Worm (Caenorhabditis elegans) whole organism, early embryonic: ENCODE measurements around the gene T28C6.5.
A peak's percentile ranks its signal among the peaks of the same experiment; 100 is the strongest.

Experiments
- B0310.2 ChIP-seq: sonication (generic microtip); optimal IDR thresholded peaks from 2 replicates; lab custom pipeline; 2016; ENCODE audit warnings: mild to moderate bottlenecking, missing genetic modification characterization, missing compliant biosample characterization
- F13C5.2 ChIP-seq: sonication (generic microtip); optimal IDR thresholded peaks from 2 replicates; lab custom pipeline; 2017; ENCODE audit warnings: mild to moderate bottlenecking, missing genetic modification characterization, inconsistent platforms, missing compliant biosample characterization
- aly-1 ChIP-seq: sonication (generic microtip); optimal IDR thresholded peaks from 2 replicates; lab custom pipeline; 2016; ENCODE audit warnings: missing genetic modification characterization, missing compliant biosample characterization
- ama-1 ChIP-seq: fragments of 150-350 bp; optimal IDR thresholded peaks from 2 replicates; lab custom pipeline; 2014
- ceh-13 ChIP-seq: fragments of 200-800 bp; sonication (Bioruptor generic); optimal IDR thresholded peaks from 2 replicates; lab custom pipeline; 2018; ENCODE audit warnings: mild to moderate bottlenecking, missing genetic modification characterization, missing compliant biosample characterization
- ceh-36 ChIP-seq: sonication (generic microtip); optimal IDR thresholded peaks from 2 replicates; lab custom pipeline; 2016; ENCODE audit warnings: missing genetic modification characterization, inconsistent platforms, missing compliant biosample characterization
- ets-7 ChIP-seq: sonication (generic microtip); optimal IDR thresholded peaks from 2 replicates; lab custom pipeline; 2016; ENCODE audit warnings: missing genotype, missing genetic modification characterization, missing compliant biosample characterization
- flt-1 ChIP-seq: fragments of 200-800 bp; sonication (Bioruptor generic); IDR thresholded peaks from 2 replicates; pipeline ENCODE4 v1.3.6; 2022; ENCODE audit warnings: missing genetic modification characterization, missing compliant biosample characterization
- hmbx-1 ChIP-seq: sonication (generic microtip); optimal IDR thresholded peaks from 2 replicates; lab custom pipeline; 2016; ENCODE audit warnings: mild to moderate bottlenecking, missing genetic modification characterization, missing compliant biosample characterization
- hmg-4 ChIP-seq: fragments of 200-800 bp; sonication (Bioruptor generic); optimal IDR thresholded peaks from 2 replicates; lab custom pipeline; 2018; ENCODE audit warnings: mild to moderate bottlenecking, missing genetic modification characterization, missing compliant biosample characterization
- hnd-1 ChIP-seq: sonication (generic microtip); optimal IDR thresholded peaks from 2 replicates; lab custom pipeline; 2016; ENCODE audit warnings: missing genetic modification characterization, missing compliant biosample characterization
- pes-1 ChIP-seq: fragments of 200-800 bp; sonication (Bioruptor generic); IDR thresholded peaks from 2 replicates; pipeline ENCODE4 v1.3.6; 2022; ENCODE audit warnings: missing genetic modification reagents, missing genetic modification characterization, missing compliant biosample characterization
- scrt-1 ChIP-seq: fragments of 200-800 bp; sonication (Bioruptor generic); IDR thresholded peaks from 2 replicates; pipeline ENCODE4 v1.3.6; 2022; ENCODE audit warnings: missing genetic modification characterization, missing compliant biosample characterization
- sea-1 ChIP-seq: fragments of 200-800 bp; sonication (Bioruptor generic); conservative IDR thresholded peaks from 2 replicates; pipeline ENCODE4 v1.3.6; 2022; ENCODE audit warnings: missing genetic modification characterization, missing compliant biosample characterization
- tbx-11 ChIP-seq: fragments of 200-800 bp; sonication (Bioruptor generic); IDR thresholded peaks from 2 replicates; pipeline ENCODE4 v1.3.6; 2022; ENCODE audit warnings: missing genetic modification characterization, missing compliant biosample characterization
- tbx-37 ChIP-seq: fragments of 200-800 bp; sonication (Bioruptor generic); conservative IDR thresholded peaks from 2 replicates; pipeline ENCODE4 v1.3.6; 2022; ENCODE audit warnings: missing genetic modification reagents, missing genetic modification characterization, missing compliant biosample characterization
- tra-4 ChIP-seq: sonication (generic microtip); optimal IDR thresholded peaks from 2 replicates; lab custom pipeline; 2017; ENCODE audit warnings: missing genetic modification characterization, missing compliant biosample characterization

The T28C6.5 gene

ce11 chrIV:8855963-8856362, 34.7 kb downstream of the T28C6.5 start, which contains the start of gene T11B7.5:
TSS of gene T11B7.5 (minus strand) at chrIV:8856063.
- TF ChIP-seq ceh-13 (GFP tag; lab: Kevin White, UChicago) (no peak), ama-1 (no peak), aly-1 (tag; lab: Kevin White, UChicago) (no peak), tbx-37 (GFP tag; lab: Robert Waterston, UW) (no peak), hmg-4 (GFP tag; lab: Kevin White, UChicago) (no peak), sea-1 (GFP tag; lab: Robert Waterston, UW) (no peak), scrt-1 (no peak), ets-7 (tag; lab: Kevin White, UChicago) (no peak), hmbx-1 (tag; lab: Kevin White, UChicago) (no peak), ceh-36 (no peak), hnd-1 (no peak), F13C5.2 (tag; lab: Kevin White, UChicago) (no peak), flt-1 (no peak), pes-1 (GFP tag; lab: Robert Waterston, UW) (no peak), tra-4 (tag; lab: Kevin White, UChicago) (no peak), B0310.2 (tag; lab: Kevin White, UChicago) (no peak)

ce11 chrIV:8864672-8865071, 43.4 kb downstream of the T28C6.5 start:
- TF ChIP-seq aly-1 (tag; lab: Kevin White, UChicago) (no peak), ama-1 (no peak), ceh-13 (GFP tag; lab: Kevin White, UChicago) (no peak), pes-1 (GFP tag; lab: Robert Waterston, UW) (no peak), flt-1 (no peak), hmbx-1 (tag; lab: Kevin White, UChicago) (no peak), sea-1 (GFP tag; lab: Robert Waterston, UW) (no peak), hmg-4 (GFP tag; lab: Kevin White, UChicago) (no peak), ets-7 (tag; lab: Kevin White, UChicago) (no peak), tbx-37 (GFP tag; lab: Robert Waterston, UW) (no peak), ceh-36 (no peak), tbx-11 (no peak)

- TF ChIP-seq hmg-4 (GFP tag; lab: Kevin White, UChicago) = no peak
- TF ChIP-seq aly-1 (tag; lab: Kevin White, UChicago) = no peak
- no peak for TF ChIP-seq hmbx-1 (tag; lab: Kevin White, UChicago)
- no peak for TF ChIP-seq scrt-1
- no peak for TF ChIP-seq sea-1 (GFP tag; lab: Robert Waterston, UW)
- TF ChIP-seq hnd-1 = no peak
- no peak for TF ChIP-seq pes-1 (GFP tag; lab: Robert Waterston, UW)
- no peak for TF ChIP-seq tbx-11
- no peak for TF ChIP-seq ceh-36
Observed at ce11 chrIV:8865343-8865742, 44.1 kb downstream of the T28C6.5 start, which contains the start of gene C09G9.1. TSS of gene C09G9.1 (minus strand) at chrIV:8865485.

ce11 chrIV:8866092-8866491, 44.8 kb downstream of the T28C6.5 start:
- TF ChIP-seq hmbx-1 (tag; lab: Kevin White, UChicago) = no peak
- peak; percentile 30 for TF ChIP-seq hmg-4 (GFP tag; lab: Kevin White, UChicago)
- no peak for TF ChIP-seq aly-1 (tag; lab: Kevin White, UChicago)
- TF ChIP-seq tbx-37 (GFP tag; lab: Robert Waterston, UW) = no peak

- TF ChIP-seq hmg-4 (GFP tag; lab: Kevin White, UChicago) (no peak), B0310.2 (tag; lab: Kevin White, UChicago) (no peak), pes-1 (GFP tag; lab: Robert Waterston, UW) (no peak), F13C5.2 (tag; lab: Kevin White, UChicago) (no peak), tra-4 (tag; lab: Kevin White, UChicago) (no peak), scrt-1 (no peak), aly-1 (tag; lab: Kevin White, UChicago) (no peak)
Observed at ce11 chrIV:8867562-8867961, 46.3 kb downstream of the T28C6.5 start.

ce11 chrIV:8869624-8870023, 48.4 kb downstream of the T28C6.5 start, which contains the start of gene npp-23:
TSS of gene npp-23 (minus strand) at chrIV:8869679.
- TF ChIP-seq tra-4 (tag; lab: Kevin White, UChicago) (no peak), hmbx-1 (tag; lab: Kevin White, UChicago) (no peak), F13C5.2 (tag; lab: Kevin White, UChicago) (no peak)
